Fruit fly (Drosophila melanogaster) ovary, adult (tissue): Measurements from ENCODE around the gene CG15517.
"Not testable (repeated sequence)": the region's sequence is repeated elsewhere in the genome, so short reads cannot be mapped to it uniquely, and the experiment has no call there.

Experiments used
- CG17801 ChIP-seq: fragments of 200-800 bp; optimal IDR thresholded peaks from 2 replicates; lab custom pipeline; 2019; ENCODE audit warnings: missing biosample characterization, mild to moderate bottlenecking, missing genetic modification characterization, moderate library complexity; ENCODE audit not compliant: partially characterized antibody

The CG15517 gene

DNA sequence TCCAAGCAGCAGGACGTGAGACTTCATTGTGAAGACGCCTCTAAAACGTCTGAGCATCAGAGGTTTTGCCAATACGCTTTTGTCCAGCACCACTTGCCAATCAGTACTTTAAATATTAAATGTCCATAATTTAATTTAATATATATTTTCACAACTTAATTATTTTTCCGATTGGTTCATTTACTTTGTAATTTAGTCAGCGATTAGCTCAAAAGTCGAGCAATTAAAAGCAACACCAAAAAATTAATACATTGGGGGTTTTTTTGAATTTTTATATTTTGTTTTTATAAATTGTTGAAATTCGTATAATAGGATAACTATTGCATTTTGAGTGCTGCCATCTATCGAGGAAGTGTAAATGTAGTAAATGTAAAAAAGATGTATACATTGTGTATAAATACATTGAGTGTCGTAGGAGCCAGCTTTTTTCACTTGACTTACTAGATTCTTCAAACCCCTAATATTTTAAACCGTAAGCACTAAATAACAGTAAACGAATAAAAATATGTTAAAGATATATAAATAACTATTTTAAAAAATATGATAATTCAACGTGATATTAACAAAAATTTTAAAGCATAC, at the start of gene CG15517:
Gene CG15517, minus strand, starts transcription at position 51 of the 582 bp plus-strand sequence.
- TF ChIP-seq CG17801 (GFP tag; lab: Kevin White, UChicago): no peak

DNA sequence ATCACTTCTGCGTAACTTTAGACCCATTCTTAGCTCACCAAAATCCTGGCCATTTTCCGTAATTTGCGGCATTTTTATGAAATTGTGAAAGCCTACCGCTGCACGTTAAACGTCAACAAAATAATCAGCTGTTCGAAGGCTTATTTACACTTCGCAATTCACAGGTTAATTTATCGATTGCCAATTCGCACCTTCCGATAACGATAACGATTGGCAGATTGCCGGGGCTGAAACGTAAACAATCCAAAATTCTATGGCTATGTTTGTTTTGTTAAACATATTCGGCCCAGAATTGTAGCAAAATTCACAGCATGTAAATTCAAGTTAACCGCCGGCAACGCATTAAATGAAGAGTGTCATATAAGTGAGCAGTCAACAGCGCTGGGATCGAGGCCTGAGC, 32.1 kb upstream of the CG15517 start, which contains the start of the genes eIF2Balpha and Vps13B:
Gene eIF2Balpha, minus strand, starts transcription at position 133 of the 400 bp plus-strand sequence.
Gene Vps13B, plus strand, starts transcription at position 223 of the 400 bp plus-strand sequence.
- TF ChIP-seq CG17801 (GFP tag; lab: Kevin White, UChicago): peak; percentile 71

DNA sequence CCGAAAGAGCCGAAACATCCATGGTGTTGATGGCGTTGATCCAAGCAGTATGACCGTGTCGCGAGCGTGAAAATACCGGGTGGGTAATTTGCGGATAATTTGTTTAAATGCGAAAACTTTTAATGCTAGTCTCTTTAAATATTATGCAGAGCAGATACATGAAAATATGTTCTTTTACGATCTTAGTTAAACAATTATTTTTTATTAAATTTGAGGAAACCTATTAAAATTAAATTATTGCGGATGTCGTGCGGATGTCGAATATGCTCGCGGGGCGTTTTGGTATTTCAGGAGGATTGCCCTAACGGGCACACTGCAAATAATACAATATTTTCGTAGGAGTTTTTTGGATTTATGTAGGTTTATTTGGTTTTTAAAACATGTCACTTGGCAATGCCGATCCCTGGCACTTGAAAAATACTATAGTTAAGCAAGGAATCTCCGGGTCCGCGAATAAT, 29.4 kb upstream of the CG15517 start, which contains the start of the genes Cog7, CG42557 and CG42558:
Gene Cog7, minus strand, starts transcription at position 51 of the 458 bp plus-strand sequence.
Gene CG42557, plus strand, starts transcription at position 281 of the 458 bp plus-strand sequence.
Gene CG42558, plus strand, starts transcription at position 281 of the 458 bp plus-strand sequence.
- TF ChIP-seq CG17801 (GFP tag; lab: Kevin White, UChicago): peak; percentile 10

DNA sequence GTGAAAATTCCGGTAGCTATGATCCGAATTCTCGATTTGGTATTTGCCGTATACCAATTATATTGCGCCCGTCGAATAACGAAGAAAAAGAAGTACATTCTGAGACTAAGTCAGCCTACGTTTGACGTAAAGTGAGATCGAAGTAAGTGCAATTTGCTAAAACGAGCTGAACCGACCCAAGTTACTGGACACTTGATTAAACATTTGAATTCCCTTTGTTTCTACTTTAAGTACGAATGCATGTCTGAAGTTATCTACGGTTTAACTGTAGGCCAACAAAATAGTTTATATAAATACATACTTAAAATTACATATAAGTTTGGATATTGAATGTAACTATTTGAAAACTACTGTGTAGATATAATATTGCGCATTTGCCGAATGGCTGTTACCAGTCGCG, 26.7 kb upstream of the CG15517 start, which contains the start of gene alpha-Man-Ic:
Gene alpha-Man-Ic, minus strand, starts transcription at position 101 of the 400 bp plus-strand sequence.
- TF ChIP-seq CG17801 (GFP tag; lab: Kevin White, UChicago): no peak

DNA sequence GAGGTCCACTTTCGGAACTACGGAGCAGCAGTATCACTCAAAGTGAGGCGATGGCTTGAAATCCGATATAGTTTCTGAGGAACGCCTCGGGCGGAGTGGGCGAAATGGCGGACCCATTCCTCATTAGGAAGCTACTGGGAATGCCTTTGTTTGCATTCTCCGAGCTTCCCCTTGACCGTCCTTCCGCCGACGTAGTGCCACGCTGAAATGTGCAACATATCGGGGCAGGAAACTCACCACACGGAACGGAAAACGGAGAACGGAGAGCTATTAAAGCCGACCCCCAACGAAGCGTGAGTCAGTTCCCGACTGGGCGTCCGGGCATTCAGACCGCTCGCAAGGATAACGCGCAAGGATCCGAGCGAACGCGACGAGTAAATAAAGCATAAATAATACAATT, 23.3 kb upstream of the CG15517 start, which contains the start of gene CG15522:
Gene CG15522, plus strand, starts transcription at position 301 of the 400 bp plus-strand sequence.
- no peak for TF ChIP-seq CG17801 (GFP tag; lab: Kevin White, UChicago)

DNA sequence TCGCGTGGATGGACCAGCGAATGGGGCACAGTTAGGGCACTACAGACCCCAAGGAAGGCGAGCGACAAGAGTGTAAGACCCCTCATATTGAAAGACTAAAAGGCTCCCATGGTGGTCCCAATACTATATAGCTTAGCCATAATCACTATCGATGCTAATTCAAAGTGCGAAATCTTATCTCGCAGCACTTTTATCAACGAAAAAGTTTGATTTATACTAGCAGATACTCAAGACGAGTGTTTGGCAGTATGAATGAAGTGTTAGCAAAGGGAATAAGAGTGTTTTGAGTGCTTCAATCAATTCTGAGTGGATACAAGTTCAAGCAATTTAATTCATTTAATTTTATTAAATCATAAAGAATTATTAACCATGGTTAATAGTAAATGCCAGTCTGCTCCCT, 22.5 kb upstream of the CG15517 start, which contains the start of gene Jon99Ci:
Gene Jon99Ci, minus strand, starts transcription at position 101 of the 400 bp plus-strand sequence.
- TF ChIP-seq CG17801 (GFP tag; lab: Kevin White, UChicago): no peak

DNA sequence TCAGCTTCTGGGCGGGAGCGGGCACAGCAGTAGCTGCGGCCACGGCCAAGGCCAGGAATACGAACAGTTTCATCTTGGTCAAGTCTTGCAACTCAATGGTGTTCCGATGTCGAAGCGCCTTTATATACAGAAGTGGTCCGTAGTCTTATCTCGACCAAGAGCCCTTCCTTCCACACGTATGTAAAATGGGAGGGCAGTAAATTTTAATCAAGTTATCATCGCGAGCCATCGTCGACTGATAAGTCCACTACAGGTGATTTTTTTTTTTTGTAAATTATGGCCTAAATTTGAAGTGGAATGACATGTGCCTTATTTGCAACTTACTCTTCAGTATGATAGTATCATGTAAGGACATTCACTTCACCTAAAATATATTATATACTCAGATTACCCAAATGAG, 20.9 kb upstream of the CG15517 start, which contains the start of gene Jon99Cii:
Gene Jon99Cii, minus strand, starts transcription at position 101 of the 400 bp plus-strand sequence.
- not testable (repeated sequence) for TF ChIP-seq CG17801 (GFP tag; lab: Kevin White, UChicago)

DNA sequence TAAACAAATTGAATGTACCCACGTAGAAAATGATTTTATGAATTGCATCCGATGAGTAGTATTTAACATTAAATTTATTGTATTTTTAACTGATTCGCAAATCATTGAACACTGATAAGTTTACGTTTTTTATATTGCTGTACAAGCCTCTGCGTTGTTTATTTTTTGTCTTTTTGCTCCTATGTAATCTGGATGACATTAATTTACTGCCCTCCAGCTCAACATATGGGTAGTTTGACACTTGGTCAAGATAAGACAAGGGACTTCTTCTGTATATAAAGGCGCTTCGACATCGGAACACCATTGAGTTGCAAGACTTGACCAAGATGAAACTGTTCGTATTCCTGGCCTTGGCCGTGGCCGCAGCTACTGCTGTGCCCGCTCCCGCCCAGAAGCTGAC, 18.3 kb upstream of the CG15517 start, which contains the start of gene Jon99Ciii:
Gene Jon99Ciii, plus strand, starts transcription at position 301 of the 400 bp plus-strand sequence.
- TF ChIP-seq CG17801 (GFP tag; lab: Kevin White, UChicago): not testable (repeated sequence)

DNA sequence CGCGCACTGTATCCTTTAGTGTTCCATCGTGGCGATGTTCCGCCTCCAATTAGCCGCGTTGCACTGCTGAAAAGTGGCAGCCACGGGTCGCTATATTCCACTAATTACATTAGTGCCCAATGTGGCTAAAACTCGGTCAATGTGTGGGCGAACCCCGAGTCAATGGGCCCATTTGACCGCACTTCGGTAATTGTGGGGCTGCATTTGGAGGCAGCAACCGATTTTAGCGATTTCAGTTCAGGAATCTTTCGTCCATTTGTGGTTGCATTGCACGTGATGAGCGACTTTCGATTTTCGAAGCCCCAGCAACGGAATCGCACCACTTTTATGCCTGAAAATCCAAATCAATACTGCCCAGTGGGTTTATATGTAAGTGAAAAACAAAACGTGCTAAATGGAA, 16.6 kb upstream of the CG15517 start, which contains the start of gene trp:
Gene trp, minus strand, starts transcription at position 101 of the 400 bp plus-strand sequence.
- no peak for TF ChIP-seq CG17801 (GFP tag; lab: Kevin White, UChicago)

DNA sequence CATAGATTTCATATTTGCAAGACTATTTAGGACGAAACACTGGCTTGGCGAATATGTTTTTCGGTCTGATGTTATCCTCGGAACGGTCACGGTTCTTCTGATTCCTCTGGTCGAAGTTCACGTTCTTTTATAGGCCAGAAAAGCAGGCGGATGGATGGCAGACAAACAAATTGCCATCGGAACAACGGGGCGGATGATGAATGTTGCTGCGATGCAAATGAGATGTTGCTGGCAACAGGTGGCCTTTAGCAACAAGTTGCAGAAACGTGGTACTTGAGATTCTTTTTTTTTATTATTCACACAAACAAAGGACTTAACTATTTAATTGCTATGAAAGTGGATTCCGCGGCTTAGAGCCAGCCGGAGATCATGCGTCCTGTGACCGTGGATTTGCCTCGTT, 10.6 kb upstream of the CG15517 start, which contains the start of gene Capa:
Gene Capa, minus strand, starts transcription at position 101 of the 400 bp plus-strand sequence.
- TF ChIP-seq CG17801 (GFP tag; lab: Kevin White, UChicago): no peak

DNA sequence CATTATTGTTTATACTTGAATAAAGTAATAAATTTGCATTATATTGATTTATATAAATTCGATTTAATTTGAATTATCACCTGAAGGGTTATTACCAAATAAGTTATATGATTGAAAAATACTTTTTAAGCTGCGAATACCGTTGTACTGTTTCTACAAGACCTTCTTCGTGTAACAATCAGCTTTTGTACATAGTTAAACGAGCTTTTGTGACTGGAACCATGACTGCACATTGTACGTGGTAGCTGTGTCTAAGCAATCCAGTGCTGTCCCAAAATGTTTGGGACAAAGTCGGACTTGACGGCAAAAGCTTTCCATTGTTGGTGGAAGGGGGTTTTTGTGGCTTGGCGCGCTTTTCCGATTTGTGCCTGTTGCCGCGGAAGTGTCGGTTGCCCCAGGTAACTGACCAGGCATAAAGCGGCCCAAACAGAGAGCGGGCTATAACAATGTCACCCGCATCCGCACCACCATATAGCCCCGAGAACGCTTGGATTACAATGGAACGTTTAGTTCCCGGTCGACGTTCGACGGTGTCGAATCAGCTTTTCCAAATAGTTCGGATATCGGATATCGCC, 4.1 kb upstream of the CG15517 start, which contains the start of gene CG31036:
Gene CG31036, plus strand, starts transcription at position 507 of the 575 bp plus-strand sequence.
- TF ChIP-seq CG17801 (GFP tag; lab: Kevin White, UChicago): no peak

DNA sequence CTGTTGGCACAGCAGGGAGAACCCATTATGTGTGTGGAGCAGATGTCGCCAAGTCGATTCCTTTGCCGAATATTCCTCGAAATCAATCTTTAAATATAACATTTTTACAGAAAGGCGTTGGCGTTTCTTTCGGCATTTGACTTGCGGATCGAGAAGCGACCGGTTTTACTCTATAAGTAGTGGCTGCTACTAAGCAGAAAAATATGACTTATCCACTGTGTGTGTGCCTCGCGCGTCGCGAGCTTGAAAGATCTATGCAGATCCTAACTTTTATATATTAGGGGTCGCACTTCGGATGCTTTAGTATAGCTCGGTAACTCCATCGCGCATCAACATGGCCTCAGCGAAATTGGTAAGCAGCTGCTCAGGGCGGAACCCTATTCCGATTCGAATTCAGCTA, 1.5 kb upstream of the CG15517 start, which contains the start of gene CG15515:
Gene CG15515, plus strand, starts transcription at position 301 of the 400 bp plus-strand sequence.
- TF ChIP-seq CG17801 (GFP tag; lab: Kevin White, UChicago): no peak

DNA sequence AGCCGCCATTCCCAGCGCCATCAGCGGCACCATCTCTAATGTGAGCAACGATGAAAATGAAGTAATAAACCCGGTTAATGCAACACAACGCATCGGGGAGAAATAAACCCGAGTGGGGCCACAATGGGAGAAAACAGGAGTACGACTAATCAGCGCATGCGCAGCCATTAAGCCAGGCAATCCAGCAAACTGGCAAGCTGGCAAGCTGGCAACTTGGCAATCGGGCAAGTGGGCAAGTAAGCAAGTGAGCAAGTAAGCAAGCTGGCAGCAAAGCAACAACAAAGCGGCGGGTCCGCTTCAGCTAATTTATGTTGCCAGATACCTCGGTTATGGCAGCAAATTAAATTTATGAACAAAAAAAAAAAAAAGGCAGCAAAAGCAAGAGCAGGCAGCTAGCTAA, 4.0 kb downstream of the CG15517 start:
- no peak for TF ChIP-seq CG17801 (GFP tag; lab: Kevin White, UChicago)

DNA sequence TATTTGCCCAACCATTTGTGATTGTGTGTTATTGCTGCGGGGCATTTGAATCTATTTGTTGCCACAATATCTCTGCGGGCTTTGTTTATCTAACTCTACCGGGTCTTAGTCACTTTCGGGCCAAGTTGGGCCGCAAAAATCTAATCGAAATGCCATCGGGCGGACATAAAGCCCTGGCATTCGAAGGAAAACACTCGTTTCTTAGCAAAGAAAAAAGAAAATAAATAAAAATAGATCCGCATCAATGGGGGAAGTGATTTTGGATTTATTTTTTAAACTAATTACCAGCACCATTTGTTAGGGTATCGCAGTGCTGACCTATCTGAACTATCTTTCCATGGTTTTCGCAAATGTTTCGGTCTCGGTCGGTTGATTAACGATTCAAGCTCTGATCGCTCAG, 5.0 kb downstream of the CG15517 start:
- no peak for TF ChIP-seq CG17801 (GFP tag; lab: Kevin White, UChicago)

DNA sequence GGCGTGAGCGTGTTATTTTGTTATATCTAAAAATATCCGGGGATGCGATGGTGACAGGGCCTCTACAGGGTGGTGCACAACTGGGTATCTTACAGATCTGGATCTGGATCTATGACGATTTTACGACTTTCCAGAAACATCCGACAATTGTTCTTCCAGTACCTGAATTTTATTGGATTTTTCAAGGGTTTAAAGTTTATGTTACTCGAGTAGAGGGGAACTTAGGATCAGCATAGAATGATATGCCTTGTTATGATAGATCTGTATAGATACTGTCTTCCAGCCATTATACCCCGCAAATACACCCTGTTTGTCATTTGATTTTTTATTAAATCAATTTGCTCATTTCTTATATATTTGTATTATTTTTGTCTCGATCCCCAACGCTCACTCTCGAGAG, 9.2 kb downstream of the CG15517 start:
- TF ChIP-seq CG17801 (GFP tag; lab: Kevin White, UChicago): no peak
